Worm (Caenorhabditis elegans): ENCODE data around the gene srh-72.

ce11 chrII:1607575-1607974, 32.8 kb downstream of the srh-72 start:
- TF ChIP-seq ama-1 (optimal IDR thresholded peaks at IDR 0.05) = no peak
- TF ChIP-seq lin-15B (tag; optimal IDR thresholded peaks at IDR 0.05) = no peak
- no peak for TF ChIP-seq snu-23 (GFP tag; optimal IDR thresholded peaks at IDR 0.05)
- no peak for TF ChIP-seq elt-3 (tag; optimal IDR thresholded peaks at IDR 0.05)
- TF ChIP-seq hlh-17 (GFP tag; optimal IDR thresholded peaks at IDR 0.05; ENCODE audit: borderline replicate concordance) = no peak
- no peak for TF ChIP-seq mep-1 (tag; optimal IDR thresholded peaks at IDR 0.05)
- no peak for TF ChIP-seq nhr-19 (GFP tag; conservative IDR thresholded peaks at IDR 0.05)
- no peak for TF ChIP-seq efl-1 (optimal IDR thresholded peaks at IDR 0.05)
- no peak for TF ChIP-seq efl-1 (GFP tag; optimal IDR thresholded peaks at IDR 0.05 in 1 of 2)
- no peak for TF ChIP-seq nhr-71 (tag; optimal IDR thresholded peaks at IDR 0.05)
- no peak for TF ChIP-seq nhr-237 (tag; optimal IDR thresholded peaks at IDR 0.05)
- no peak for TF ChIP-seq nhr-28 (tag; optimal IDR thresholded peaks at IDR 0.05)

All from whole organism, L1 larva.